Worm (Caenorhabditis elegans) whole organism, L3 larva: ENCODE data around the gene C32B5.7.
"Not testable (repeated sequence)": the region's sequence is repeated elsewhere in the genome, so short reads cannot be mapped to it uniquely, and the experiment has no call there.

Experiments
- aly-2 ChIP-seq: fragments of 150-350 bp; optimal IDR thresholded peaks from 2 replicates; lab custom pipeline; 2014; ENCODE audit warnings: missing biosample characterization, missing genetic modification characterization
- ceh-82 ChIP-seq: fragments of 150-350 bp; optimal IDR thresholded peaks from 2 replicates; lab custom pipeline; 2014; ENCODE audit warnings: missing biosample characterization, missing genetic modification characterization
- egl-27 ChIP-seq: sonication (generic microtip); optimal IDR thresholded peaks from 4 replicates; lab custom pipeline; 2017; ENCODE audit warnings: missing biosample characterization, missing genetic modification reagents, missing genetic modification characterization
- elt-1 ChIP-seq: fragments of 150-350 bp; optimal IDR thresholded peaks from 2 replicates; lab custom pipeline; 2014; ENCODE audit warnings: missing biosample characterization, missing genetic modification characterization
- elt-3 ChIP-seq, 3 experiments: fragments of 150-350 bp in 1 of 3; sonication (generic microtip) in 2 of 3; optimal IDR thresholded peaks; 2 replicates in 2 of 3; 4 replicates in 1 of 3; lab custom pipeline; 2014 to 2017; ENCODE audit warnings: missing biosample characterization in 3 of 3, missing genetic modification characterization in 3 of 3
- fos-1 ChIP-seq: fragments of 150-350 bp; optimal IDR thresholded peaks from 2 replicates; lab custom pipeline; 2014; ENCODE audit warnings: missing biosample characterization, missing genetic modification characterization
- jun-1 ChIP-seq: fragments of 150-350 bp; optimal IDR thresholded peaks from 2 replicates; lab custom pipeline; 2014; ENCODE audit warnings: missing biosample characterization, missing genetic modification reagents, missing genetic modification characterization
- lin-15B ChIP-seq: fragments of 150-350 bp; optimal IDR thresholded peaks from 2 replicates; lab custom pipeline; 2014; ENCODE audit warnings: missing biosample characterization, missing genetic modification characterization
- nhr-23 ChIP-seq: fragments of 150-350 bp; optimal IDR thresholded peaks from 2 replicates; lab custom pipeline; 2014; ENCODE audit warnings: missing biosample characterization, missing genetic modification reagents, missing genetic modification characterization
- sea-2 ChIP-seq: fragments of 150-350 bp; sonication (generic microtip); optimal IDR thresholded peaks from 4 replicates; lab custom pipeline; 2014; ENCODE audit warnings: missing biosample characterization, missing genetic modification reagents, missing genetic modification characterization
- snpc-4 ChIP-seq: fragments of 150-350 bp; optimal IDR thresholded peaks from 2 replicates; lab custom pipeline; 2014; ENCODE audit warnings: missing biosample characterization, missing genetic modification characterization
- unc-62 ChIP-seq: fragments of 150-350 bp; sonication (generic microtip); optimal IDR thresholded peaks from 4 replicates; lab custom pipeline; 2014; ENCODE audit warnings: missing biosample characterization, missing genetic modification reagents, missing genetic modification characterization

- not testable (repeated sequence) for TF ChIP-seq nhr-23 (tag; lab: Kevin White, UChicago); lin-15B (tag; lab: Kevin White, UChicago); fos-1 (tag; lab: Kevin White, UChicago); unc-62; aly-2 (tag; lab: Kevin White, UChicago); sea-2 (GFP tag; lab: Kevin White, UChicago); ceh-82 (tag; lab: Kevin White, UChicago); elt-3 (tag; optimal IDR thresholded peaks at IDR 0.05; lab: Kevin White, UChicago); elt-1 (tag; lab: Kevin White, UChicago); jun-1 (tag; lab: Kevin White, UChicago); snpc-4 (tag; lab: Kevin White, UChicago); egl-27 (tag; lab: Kevin White, UChicago)
These were observed 6.6 kb downstream of the C32B5.7 start, which contains the start of gene fbxc-18 for ce11 chrII:966962-967361.
